Worm (Caenorhabditis elegans): ENCODE results near the gene sqst-1.

Gene sqst-1

DNA sequence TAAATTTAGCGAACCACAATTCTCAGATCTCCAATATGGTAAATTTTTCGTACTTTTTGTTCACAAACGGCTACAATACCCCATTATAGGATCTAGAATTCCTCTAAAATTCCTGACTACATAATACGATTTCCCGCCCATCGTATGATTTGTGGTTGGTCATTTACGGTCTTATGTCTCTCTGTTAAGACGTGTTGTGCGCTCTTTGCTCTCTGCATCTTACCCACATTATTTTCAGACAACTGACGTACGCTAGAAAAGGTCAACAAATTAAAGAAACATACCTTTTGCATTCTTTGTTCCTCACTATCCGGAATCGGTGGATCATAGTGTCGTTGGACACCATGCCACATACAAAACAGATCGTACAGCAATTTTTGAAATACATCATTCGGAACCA is 9.0 kb downstream of the sqst-1 start (continued):
- TF ChIP-seq snpc-4 (tag; optimal IDR thresholded peaks at IDR 0.05) (no peak), Y5F2A.4 (GFP tag; optimal IDR thresholded peaks at IDR 0.05) (no peak), unc-62 (GFP tag; optimal IDR thresholded peaks at IDR 0.05 in 1 of 2) (no peak), unc-62 (tag; optimal IDR thresholded peaks at IDR 0.05) (no peak), D1046.2 (GFP tag; IDR thresholded peaks at IDR 0.05) (no peak), mxl-2 (GFP tag; conservative IDR thresholded peaks at IDR 0.05) (no peak), madf-5 (GFP tag; IDR thresholded peaks at IDR 0.05) (no peak), lin-1 (GFP tag; IDR thresholded peaks at IDR 0.05) (no peak), lin-15B (tag; optimal IDR thresholded peaks at IDR 0.05) (no peak), ZK546.5 (tag; optimal IDR thresholded peaks at IDR 0.05) (no peak), spr-1 (tag; optimal IDR thresholded peaks at IDR 0.05) (no peak), aha-1 (tag) (no peak), lin-39 (tag; optimal IDR thresholded peaks at IDR 0.05) (no peak), hif-1 (tag; optimal IDR thresholded peaks at IDR 0.05) (no peak), set-16 (GFP tag; IDR thresholded peaks at IDR 0.05) (no peak), cey-2 (tag; optimal IDR thresholded peaks at IDR 0.05; ENCODE audit: borderline replicate concordance, insufficient read depth) (no peak), zfp-2 (tag; optimal IDR thresholded peaks at IDR 0.05) (no peak), ceh-44 (GFP tag; IDR thresholded peaks at IDR 0.05) (no peak), unc-39 (tag; optimal IDR thresholded peaks at IDR 0.05) (no peak), jun-1 (tag; optimal IDR thresholded peaks at IDR 0.05) (no peak), pqm-1 (tag; optimal IDR thresholded peaks at IDR 0.05) (peak; percentile 13), daf-8 (GFP tag; IDR thresholded peaks at IDR 0.05) (no peak), fos-1 (tag; optimal IDR thresholded peaks at IDR 0.05) (no peak), unc-130 (GFP tag; optimal IDR thresholded peaks at IDR 0.05) (no peak), aly-2 (tag; optimal IDR thresholded peaks at IDR 0.05) (no peak), mdt-29 (GFP tag; IDR thresholded peaks at IDR 0.05) (no peak), dmd-8 (GFP tag; IDR thresholded peaks at IDR 0.05) (no peak), ceh-20 (GFP tag; IDR thresholded peaks at IDR 0.05) (no peak), snpc-1.2 (GFP tag; IDR thresholded peaks at IDR 0.05) (no peak), daf-16 (GFP tag; optimal IDR thresholded peaks at IDR 0.05) (no peak), daf-16 (tag; optimal IDR thresholded peaks at IDR 0.05) (peak; percentile 52), mes-2 (tag; optimal IDR thresholded peaks at IDR 0.05; ENCODE audit: poor library complexity, severe bottlenecking) (no peak), nhr-25 (tag; optimal IDR thresholded peaks at IDR 0.05; ENCODE audit: borderline replicate concordance, insufficient read depth) (no peak), mxl-3 (GFP tag; optimal IDR thresholded peaks at IDR 0.05) (no peak), mep-1 (tag; optimal IDR thresholded peaks at IDR 0.05) (no peak), gei-8 (GFP tag; optimal IDR thresholded peaks at IDR 0.05) (no peak), F26F4.8 (GFP tag; conservative IDR thresholded peaks at IDR 0.05) (no peak), zip-11 (GFP tag; IDR thresholded peaks at IDR 0.05) (no peak), mdl-1 (tag; optimal IDR thresholded peaks at IDR 0.05) (no peak), ztf-7 (tag; optimal IDR thresholded peaks at IDR 0.05) (no peak), nhr-42 (GFP tag; IDR thresholded peaks at IDR 0.05) (no peak), hlh-30 (tag; optimal IDR thresholded peaks at IDR 0.05; ENCODE audit: insufficient read depth) (peak; percentile 11), hlh-11 (tag; optimal IDR thresholded peaks at IDR 0.05) (peak; percentile 43)

Measured in whole organism, L4 larva.